Worm (Caenorhabditis elegans) whole organism, dauer: ENCODE data around the gene zip-5.

ENCODE experiments used
- unc-62 ChIP-seq: sonication (generic microtip); optimal IDR thresholded peaks from 2 replicates; lab custom pipeline; 2017; ENCODE audit warnings: missing biosample characterization, missing genetic modification reagents, missing genetic modification characterization

Gene zip-5

ce11 chrV:13264245-13264644, at the start of gene zip-5:
Gene zip-5, plus strand, starts transcription at chrV:13264545.
- no peak for TF ChIP-seq unc-62 (GFP tag; lab: Kevin White, UChicago)

- TF ChIP-seq unc-62 (GFP tag; lab: Kevin White, UChicago): no peak
Measured at ce11 chrV:13221066-13221465, 43.3 kb upstream of the zip-5 start.

- no peak for TF ChIP-seq unc-62 (GFP tag; lab: Kevin White, UChicago)
Measured at ce11 chrV:13229538-13229937, 34.8 kb upstream of the zip-5 start.

- TF ChIP-seq unc-62 (GFP tag; lab: Kevin White, UChicago): no peak
Measured at ce11 chrV:13235313-13235712, 29.0 kb upstream of the zip-5 start.

ce11 chrV:13236507-13236906, 27.8 kb upstream of the zip-5 start, which contains the start of gene dmd-10:
Gene dmd-10, minus strand, starts transcription at chrV:13236607.
- no peak for TF ChIP-seq unc-62 (GFP tag; lab: Kevin White, UChicago)

ce11 chrV:13243205-13243604, 21.1 kb upstream of the zip-5 start:
- TF ChIP-seq unc-62 (GFP tag; lab: Kevin White, UChicago): no peak

- no peak for TF ChIP-seq unc-62 (GFP tag; lab: Kevin White, UChicago)
Measured at ce11 chrV:13249436-13249835, 14.9 kb upstream of the zip-5 start, which contains the start of gene odr-3. Gene odr-3, minus strand, starts transcription at chrV:13249536.

- TF ChIP-seq unc-62 (GFP tag; lab: Kevin White, UChicago): no peak
Measured at ce11 chrV:13252862-13253261, 11.5 kb upstream of the zip-5 start.

ce11 chrV:13258909-13259361, 5.4 kb upstream of the zip-5 start, which contains the start of gene C34D1.4:
Gene C34D1.4, minus strand, starts transcription at chrV:13259311.
- no peak for TF ChIP-seq unc-62 (GFP tag; lab: Kevin White, UChicago)

ce11 chrV:13259527-13259926, 4.8 kb upstream of the zip-5 start:
- no peak for TF ChIP-seq unc-62 (GFP tag; lab: Kevin White, UChicago)

- TF ChIP-seq unc-62 (GFP tag; lab: Kevin White, UChicago): no peak
Measured at ce11 chrV:13262781-13263318, 1.5 kb upstream of the zip-5 start.

- no peak for TF ChIP-seq unc-62 (GFP tag; lab: Kevin White, UChicago)
Measured at ce11 chrV:13265628-13266027, 1.3 kb downstream of the zip-5 start.

- no peak for TF ChIP-seq unc-62 (GFP tag; lab: Kevin White, UChicago)
Measured at ce11 chrV:13266630-13267029, 2.3 kb downstream of the zip-5 start.

- no peak for TF ChIP-seq unc-62 (GFP tag; lab: Kevin White, UChicago)
Measured at ce11 chrV:13268032-13268431, 3.7 kb downstream of the zip-5 start.

ce11 chrV:13269228-13269630, 4.9 kb downstream of the zip-5 start:
- no peak for TF ChIP-seq unc-62 (GFP tag; lab: Kevin White, UChicago)

ce11 chrV:13272275-13272674, 7.9 kb downstream of the zip-5 start:
- TF ChIP-seq unc-62 (GFP tag; lab: Kevin White, UChicago): no peak

ce11 chrV:13273302-13273701, 9.0 kb downstream of the zip-5 start:
- TF ChIP-seq unc-62 (GFP tag; lab: Kevin White, UChicago): no peak
